Fruit fly (Drosophila melanogaster) whole organism, prepupa: ENCODE data around the gene PIG-T.

ENCODE experiments used
- CG10631 ChIP-seq: fragments of 200-800 bp; sonication (Bioruptor generic); optimal IDR thresholded peaks from 2 replicates; lab custom pipeline; 2016; ENCODE audit warnings: missing biosample characterization, missing genetic modification characterization
- CG11762 ChIP-seq: fragments of 200-800 bp; sonication (Bioruptor generic); optimal IDR thresholded peaks from 3 replicates; lab custom pipeline; 2016; ENCODE audit warnings: missing biosample characterization, missing genetic modification characterization; ENCODE audit not compliant: insufficient read depth
- CG11902 ChIP-seq: fragments of 200-800 bp; sonication (Bioruptor generic); optimal IDR thresholded peaks from 3 replicates; lab custom pipeline; 2016; ENCODE audit warnings: missing biosample characterization, missing genetic modification characterization
- CG15336 ChIP-seq: fragments of 200-800 bp; sonication (Bioruptor generic); IDR thresholded peaks from 2 replicates; pipeline ENCODE4 v1.3.6; 2022; ENCODE audit warnings: missing biosample characterization, missing genetic modification characterization
- CG1621 ChIP-seq: fragments of 200-800 bp; sonication (Bioruptor generic); optimal IDR thresholded peaks from 3 replicates; lab custom pipeline; 2018; ENCODE audit warnings: missing biosample characterization, mild to moderate bottlenecking, missing genetic modification characterization
- CG16779 ChIP-seq: fragments of 200-800 bp; sonication (Bioruptor generic); optimal IDR thresholded peaks from 3 replicates; lab custom pipeline; 2017; ENCODE audit warnings: missing biosample characterization, mild to moderate bottlenecking, missing genetic modification characterization
- CG3032 ChIP-seq: fragments of 200-800 bp; optimal IDR thresholded peaks from 2 replicates; lab custom pipeline; 2019; ENCODE audit warnings: missing biosample characterization, mild to moderate bottlenecking, missing genetic modification characterization, moderate library complexity
- CG32006 ChIP-seq: fragments of 200-800 bp; sonication (Bioruptor generic); optimal IDR thresholded peaks from 3 replicates; lab custom pipeline; 2017; ENCODE audit warnings: missing biosample characterization, mild to moderate bottlenecking, missing genetic modification characterization
- CG34406 ChIP-seq: fragments of 200-800 bp; sonication (Bioruptor generic); optimal IDR thresholded peaks from 3 replicates; lab custom pipeline; 2016; ENCODE audit warnings: missing biosample characterization, missing genetic modification characterization
- CG3919 ChIP-seq: fragments of 200-800 bp; sonication (Bioruptor generic); optimal IDR thresholded peaks from 3 replicates; lab custom pipeline; 2016; ENCODE audit warnings: missing biosample characterization, missing genetic modification characterization
- CG6276 ChIP-seq: fragments of 200-800 bp; sonication (Bioruptor generic); optimal IDR thresholded peaks from 2 replicates; lab custom pipeline; 2017; ENCODE audit warnings: missing biosample characterization, mild to moderate bottlenecking, missing genetic modification characterization
- CG6792 ChIP-seq: fragments of 200-800 bp; sonication (Bioruptor generic); optimal IDR thresholded peaks from 3 replicates; lab custom pipeline; 2016; ENCODE audit warnings: missing biosample characterization, missing genetic modification characterization
- CG6808 ChIP-seq: fragments of 200-800 bp; sonication (Bioruptor generic); optimal IDR thresholded peaks from 3 replicates; lab custom pipeline; 2017; ENCODE audit warnings: missing biosample characterization, missing genetic modification characterization, mild to moderate bottlenecking, moderate library complexity, missing genetic modification reagents
- CG6854 ChIP-seq: fragments of 200-800 bp; sonication (Bioruptor generic); optimal IDR thresholded peaks from 2 replicates; lab custom pipeline; 2017; ENCODE audit warnings: missing biosample characterization, mild to moderate bottlenecking, missing genetic modification characterization
- CG7368 ChIP-seq: fragments of 200-800 bp; sonication (Bioruptor generic); optimal IDR thresholded peaks from 3 replicates; lab custom pipeline; 2016; ENCODE audit warnings: missing biosample characterization, missing genetic modification characterization
- CG8119 ChIP-seq: fragments of 200-800 bp; sonication (Bioruptor generic); IDR thresholded peaks from 3 replicates; pipeline ENCODE4 v1.3.6; 2022; ENCODE audit warnings: missing biosample characterization, missing genetic modification characterization
- CG8632 ChIP-seq: fragments of 200-800 bp; sonication (Bioruptor generic); optimal IDR thresholded peaks from 3 replicates; lab custom pipeline; 2016; ENCODE audit warnings: missing biosample characterization, missing genetic modification characterization
- CG9139 ChIP-seq: fragments of 200-800 bp; sonication (Bioruptor generic); optimal IDR thresholded peaks from 3 replicates; lab custom pipeline; 2017; ENCODE audit warnings: missing biosample characterization, mild to moderate bottlenecking, missing genetic modification characterization
- Eip75B ChIP-seq: fragments of 200-800 bp; sonication (Bioruptor generic); optimal IDR thresholded peaks from 3 replicates; lab custom pipeline; 2016; ENCODE audit warnings: missing biosample characterization, missing genetic modification characterization
- Eip78C ChIP-seq: fragments of 200-800 bp; sonication (Bioruptor generic); peaks from one replicate; lab custom pipeline; 2016; ENCODE audit warnings: missing biosample characterization, missing genetic modification characterization
- Eip93F ChIP-seq: fragments of 200-800 bp; sonication (Bioruptor generic); optimal IDR thresholded peaks from 2 replicates; lab custom pipeline; 2016; ENCODE audit warnings: missing biosample characterization, mild to moderate bottlenecking, missing genetic modification characterization
- Ets21C ChIP-seq: fragments of 200-800 bp; sonication (Bioruptor generic); optimal IDR thresholded peaks from 3 replicates; lab custom pipeline; 2016; ENCODE audit warnings: missing biosample characterization, missing genetic modification characterization
- Ets96B ChIP-seq: fragments of 200-800 bp; optimal IDR thresholded peaks from 2 replicates; lab custom pipeline; 2019; ENCODE audit warnings: missing biosample characterization, mild to moderate bottlenecking, missing genetic modification characterization, moderate library complexity
- Gug ChIP-seq: fragments of 200-800 bp; sonication (Bioruptor generic); IDR thresholded peaks from 2 replicates; pipeline ENCODE4 v1.3.6; 2022; ENCODE audit warnings: missing biosample characterization, missing genetic modification characterization
- Hr39 ChIP-seq: fragments of 200-800 bp; sonication (Bioruptor generic); optimal IDR thresholded peaks from 2 replicates; lab custom pipeline; 2016; ENCODE audit warnings: missing biosample characterization, missing genetic modification characterization
- Lpt ChIP-seq: fragments of 200-800 bp; sonication (Bioruptor generic); optimal IDR thresholded peaks from 3 replicates; lab custom pipeline; 2016; ENCODE audit warnings: missing biosample characterization, missing genetic modification characterization
- Met ChIP-seq: fragments of 200-800 bp; sonication (Bioruptor generic); optimal IDR thresholded peaks from 3 replicates; lab custom pipeline; 2016; ENCODE audit warnings: missing biosample characterization, missing genetic modification characterization
- Smox ChIP-seq: fragments of 200-800 bp; sonication (Bioruptor generic); optimal IDR thresholded peaks from 3 replicates; lab custom pipeline; 2016; ENCODE audit warnings: missing biosample characterization, missing genetic modification characterization
- Sox102F ChIP-seq: fragments of 200-800 bp; sonication (Bioruptor generic); optimal IDR thresholded peaks from 2 replicates; lab custom pipeline; 2016; ENCODE audit warnings: missing biosample characterization, mild to moderate bottlenecking, missing genetic modification characterization
- Sox15 ChIP-seq: fragments of 200-800 bp; sonication (Bioruptor generic); optimal IDR thresholded peaks from 3 replicates; lab custom pipeline; 2016; ENCODE audit warnings: missing biosample characterization, missing genetic modification characterization
- achi ChIP-seq: fragments of 200-800 bp; sonication (Bioruptor generic); optimal IDR thresholded peaks from 3 replicates; lab custom pipeline; 2016; ENCODE audit warnings: missing biosample characterization, missing genetic modification characterization
- acj6 ChIP-seq: fragments of 200-800 bp; sonication (Bioruptor generic); optimal IDR thresholded peaks from 3 replicates; lab custom pipeline; 2016; ENCODE audit warnings: missing biosample characterization, missing genetic modification characterization
- cyc ChIP-seq: fragments of 200-800 bp; sonication (Bioruptor generic); optimal IDR thresholded peaks from 3 replicates; lab custom pipeline; 2016; ENCODE audit warnings: missing biosample characterization, missing genetic modification characterization
- dsx ChIP-seq: fragments of 200-800 bp; optimal IDR thresholded peaks from 3 replicates; lab custom pipeline; 2019; ENCODE audit warnings: missing biosample characterization, mild to moderate bottlenecking, missing genetic modification characterization, moderate library complexity; ENCODE audit not compliant: poor library complexity, severe bottlenecking
- eg ChIP-seq: fragments of 200-800 bp; sonication (Bioruptor generic); IDR thresholded peaks from 3 replicates; pipeline ENCODE4 v1.3.6; 2022; ENCODE audit warnings: missing biosample characterization, missing genetic modification characterization
- esn ChIP-seq: fragments of 200-800 bp; sonication (Bioruptor generic); optimal IDR thresholded peaks from 2 replicates; lab custom pipeline; 2016; ENCODE audit warnings: missing biosample characterization, mild to moderate bottlenecking, missing genetic modification characterization, moderate library complexity
- fd59A ChIP-seq: fragments of 200-800 bp; sonication (Bioruptor generic); optimal IDR thresholded peaks from 2 replicates; lab custom pipeline; 2017; ENCODE audit warnings: missing biosample characterization, mild to moderate bottlenecking, missing genetic modification characterization, missing genetic modification reagents
- lz ChIP-seq: fragments of 200-800 bp; sonication (Bioruptor generic); optimal IDR thresholded peaks from 3 replicates; lab custom pipeline; 2016; ENCODE audit warnings: missing biosample characterization, missing genetic modification characterization
- net ChIP-seq: fragments of 200-800 bp; sonication (Bioruptor generic); optimal IDR thresholded peaks from 3 replicates; lab custom pipeline; 2016; ENCODE audit warnings: missing biosample characterization, missing genetic modification characterization
- pdm3 ChIP-seq: fragments of 200-800 bp; sonication (Bioruptor generic); optimal IDR thresholded peaks from 3 replicates; lab custom pipeline; 2016; ENCODE audit warnings: missing biosample characterization, missing genetic modification characterization
- salr ChIP-seq, 2 experiments: fragments of 200-800 bp; sonication (Bioruptor generic); optimal IDR thresholded peaks; 3 replicates each; lab custom pipeline; 2016 to 2018; ENCODE audit warnings: missing biosample characterization in 2 of 2, missing genetic modification characterization in 2 of 2, mild to moderate bottlenecking in 1 of 2
- spab ChIP-seq: fragments of 200-800 bp; sonication (Bioruptor generic); optimal IDR thresholded peaks from 2 replicates; lab custom pipeline; 2017; ENCODE audit warnings: missing biosample characterization, mild to moderate bottlenecking, missing genetic modification characterization, missing genetic modification reagents
- ss ChIP-seq, 2 experiments: fragments of 200-800 bp; sonication (Bioruptor generic); optimal IDR thresholded peaks; 2 replicates in 1 of 2; 3 replicates in 1 of 2; lab custom pipeline; 2017 to 2018; ENCODE audit warnings: mild to moderate bottlenecking in 2 of 2, missing biosample characterization in 2 of 2, missing genetic modification characterization in 2 of 2, moderate library complexity in 1 of 2
- svp ChIP-seq: fragments of 200-800 bp; sonication (Bioruptor generic); peaks from one replicate; lab custom pipeline; 2016; ENCODE audit warnings: missing biosample characterization, missing genetic modification characterization
- topi ChIP-seq: fragments of 200-800 bp; sonication (Bioruptor generic); optimal IDR thresholded peaks from 3 replicates; lab custom pipeline; 2016; ENCODE audit warnings: missing biosample characterization, missing genetic modification characterization
- vri ChIP-seq: fragments of 200-800 bp; sonication (Bioruptor generic); optimal IDR thresholded peaks from 3 replicates; lab custom pipeline; 2016; ENCODE audit warnings: missing biosample characterization, mild to moderate bottlenecking, missing genetic modification characterization

Gene PIG-T

DNA sequence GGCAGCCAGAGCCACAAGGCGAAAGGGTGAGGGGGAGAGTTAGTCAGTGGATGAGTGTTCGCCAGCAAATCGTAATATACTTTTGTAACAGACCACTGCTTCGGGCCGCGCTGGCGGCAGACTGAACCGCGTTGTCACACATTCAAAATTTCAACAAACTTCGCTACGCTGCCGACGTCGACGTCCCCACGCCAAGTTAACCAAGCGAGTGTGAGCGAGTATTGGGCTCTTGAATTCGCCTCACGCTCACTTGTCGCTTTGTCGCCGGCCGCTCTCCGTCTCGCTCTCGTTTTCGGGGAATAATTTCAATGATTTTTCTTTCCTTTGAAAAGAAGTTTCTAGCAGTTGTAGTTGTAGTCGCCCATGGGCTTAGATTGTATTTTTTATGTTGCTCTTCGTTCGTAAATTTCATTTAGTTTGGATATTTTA, 4.5 kb upstream of the PIG-T start, which contains the start of gene lawc (continued):
- TF ChIP-seq fd59A (GFP tag; lab: Kevin White, UChicago), result no peak
- peak; percentile 40 for TF ChIP-seq Smox (GFP tag; lab: Kevin White, UChicago)
- peak; percentile 59 for TF ChIP-seq Sox102F
- TF ChIP-seq CG6854 (GFP tag; lab: Kevin White, UChicago), result peak; percentile 85
- TF ChIP-seq vri, result peak; percentile 68
- TF ChIP-seq achi (GFP tag; lab: Kevin White, UChicago), result peak; percentile 19
- peak; percentile 13 for TF ChIP-seq Ets96B (tag; lab: Kevin White, UChicago)
- peak; percentile 53 for TF ChIP-seq topi (GFP tag; lab: Kevin White, UChicago)
- TF ChIP-seq Eip75B, result peak; percentile 46
- peak; percentile 88; the same call in 1 of the 2 replicates for TF ChIP-seq CG15336 (GFP tag; lab: Robert Waterston, UW)
- no peak for TF ChIP-seq CG1621 (tag; lab: Kevin White, UChicago)
- TF ChIP-seq CG16779, result peak; percentile 63
- no peak for TF ChIP-seq CG11902 (GFP tag; lab: Kevin White, UChicago)
- TF ChIP-seq CG11762, result peak; percentile 20
- peak; percentile 10 for TF ChIP-seq CG6808 (GFP tag; lab: Kevin White, UChicago)

DNA sequence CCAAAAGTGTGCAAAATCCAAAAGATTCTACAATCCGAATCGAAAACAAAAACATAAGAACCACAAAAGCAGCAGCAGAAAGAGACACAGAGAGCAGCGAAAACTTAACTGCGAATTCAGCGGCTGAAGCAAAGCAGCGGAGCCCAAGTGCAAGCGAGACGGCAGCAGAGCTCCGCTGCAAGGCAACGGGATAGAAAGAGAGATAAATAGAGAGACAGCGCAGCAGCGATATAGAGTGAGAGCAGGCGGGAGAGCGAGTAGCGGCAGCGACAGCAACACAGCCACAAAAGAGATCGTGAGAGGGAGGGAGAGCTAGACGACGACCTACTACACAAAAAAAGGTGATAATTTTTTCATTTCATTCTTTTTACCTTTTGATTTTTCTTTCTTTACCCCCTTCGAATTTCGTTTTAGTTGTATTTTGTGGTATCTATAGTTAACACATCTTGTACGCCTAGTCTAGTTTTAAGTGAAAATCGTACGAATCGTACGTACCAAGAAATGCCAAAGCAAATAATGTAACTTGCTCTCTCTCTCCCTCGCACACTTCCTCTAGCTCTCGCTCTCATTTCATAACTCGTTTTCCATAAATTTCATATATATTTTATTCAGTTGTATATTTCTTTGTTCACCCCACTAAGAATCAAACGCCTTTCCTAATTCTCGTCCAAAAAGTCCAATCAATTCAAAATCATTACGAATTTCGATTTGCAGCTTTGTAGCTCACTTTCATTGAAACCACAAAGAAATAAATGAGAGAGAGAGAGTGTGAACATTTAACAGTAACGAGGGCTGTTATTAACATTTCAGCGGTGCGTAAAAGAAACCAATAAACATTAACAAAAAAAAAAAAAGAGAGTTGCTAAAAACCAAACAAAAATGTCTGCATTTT, 3.5 kb upstream of the PIG-T start:
- TF ChIP-seq CG6854 (GFP tag; lab: Kevin White, UChicago) (no peak), Eip78C (no peak), lz (GFP tag; lab: Kevin White, UChicago) (no peak), svp (GFP tag; lab: Kevin White, UChicago) (peak; percentile 17), CG7368 (GFP tag; lab: Kevin White, UChicago) (peak; percentile 28), CG8119 (GFP tag; lab: Robert Waterston, UW) (peak; percentile 67), Eip75B (no peak), eg (peak; percentile 83), Smox (GFP tag; lab: Kevin White, UChicago) (no peak), CG10631 (no peak), CG6792 (GFP tag; lab: Kevin White, UChicago) (no peak), Gug (GFP tag; lab: Robert Waterston, UW) (peak; percentile 68), CG6276 (GFP tag; lab: Kevin White, UChicago) (peak; percentile 39), CG3919 (no peak), CG15336 (GFP tag; lab: Robert Waterston, UW) (peak; percentile 83), CG16779 (peak; percentile 30), esn (GFP tag; lab: Kevin White, UChicago) (no peak), salr (GFP tag; optimal IDR thresholded peaks at IDR 0.05; lab: Kevin White, UChicago) (no peak), fd59A (GFP tag; lab: Kevin White, UChicago) (no peak), CG3032 (tag; lab: Kevin White, UChicago) (peak; percentile 4), Lpt (GFP tag; lab: Kevin White, UChicago) (no peak), Ets21C (GFP tag; lab: Kevin White, UChicago) (no peak), CG6808 (GFP tag; lab: Kevin White, UChicago) (peak; percentile 40), CG11902 (GFP tag; lab: Kevin White, UChicago) (no peak), Hr39 (no peak), CG9139 (GFP tag; lab: Kevin White, UChicago) (peak; percentile 50), CG32006 (peak; percentile 20), CG1621 (tag; lab: Kevin White, UChicago) (no peak), ss (GFP tag; optimal IDR thresholded peaks at IDR 0.05; lab: Kevin White, UChicago) (peak; percentile 6 to 34), cyc (GFP tag; lab: Kevin White, UChicago) (no peak), pdm3 (GFP tag; lab: Kevin White, UChicago) (no peak), acj6 (no peak), topi (GFP tag; lab: Kevin White, UChicago) (no peak), Eip93F (GFP tag; lab: Kevin White, UChicago) (no peak), vri (no peak), net (no peak), CG8632 (no peak), Met (GFP tag; lab: Kevin White, UChicago) (no peak), Sox15 (no peak), dsx (GFP tag; lab: Kevin White, UChicago) (no peak), spab (GFP tag; lab: Kevin White, UChicago) (peak; percentile 10), CG34406 (no peak), CG11762 (no peak)
